Worm (Caenorhabditis elegans) whole organism, late embryonic: ENCODE data around the gene col-85.

ENCODE experiments used
- C08G9.2 ChIP-seq: sonication (generic microtip); optimal IDR thresholded peaks from 2 replicates; lab custom pipeline; 2016; ENCODE audit warnings: mild to moderate bottlenecking, missing genetic modification characterization, moderate library complexity, missing compliant biosample characterization
- ama-1 ChIP-seq: fragments of 150-350 bp; optimal IDR thresholded peaks from 2 replicates; lab custom pipeline; 2014
- ceh-2 ChIP-seq: sonication (generic microtip); optimal IDR thresholded peaks from 2 replicates; lab custom pipeline; 2016; ENCODE audit warnings: missing genotype, missing genetic modification characterization, missing compliant biosample characterization
- ceh-6 ChIP-seq: fragments of 200-800 bp; sonication (Bioruptor generic); optimal IDR thresholded peaks from 2 replicates; lab custom pipeline; 2018; ENCODE audit warnings: mild to moderate bottlenecking, missing genetic modification characterization, missing compliant biosample characterization
- ets-4 ChIP-seq: sonication (generic microtip); optimal IDR thresholded peaks from 2 replicates; lab custom pipeline; 2016; ENCODE audit warnings: missing genetic modification characterization, missing compliant biosample characterization
- hlh-8 ChIP-seq: sonication (generic microtip); optimal IDR thresholded peaks from 2 replicates; lab custom pipeline; 2016; ENCODE audit warnings: missing genotype, missing genetic modification characterization, missing compliant biosample characterization
- nhr-11 ChIP-seq: fragments of 150-350 bp; optimal IDR thresholded peaks from 2 replicates; lab custom pipeline; 2014; ENCODE audit warnings: missing biosample characterization, missing genetic modification characterization
- pros-1 ChIP-seq: fragments of 150-350 bp; optimal IDR thresholded peaks from 2 replicates; lab custom pipeline; 2014; ENCODE audit warnings: missing biosample characterization, missing genetic modification reagents, missing genetic modification characterization
- rnt-1 ChIP-seq: sonication (generic microtip); optimal IDR thresholded peaks from 2 replicates; lab custom pipeline; 2016; ENCODE audit warnings: missing genetic modification characterization, missing compliant biosample characterization
- tbx-2 ChIP-seq: sonication (generic microtip); optimal IDR thresholded peaks from 2 replicates; lab custom pipeline; 2016; ENCODE audit warnings: missing genetic modification characterization, missing compliant biosample characterization
- unc-3 ChIP-seq, 2 experiments: fragments of 200-800 bp in 1 of 2; sonication (Bioruptor generic) in 1 of 2; sonication (generic microtip) in 1 of 2; conservative IDR thresholded peaks in 1 of 2; optimal IDR thresholded peaks in 1 of 2; 2 replicates each; pipeline versions ENCODE4 v1.3.6 to Lab custom; 2016 to 2022; ENCODE audit warnings: missing compliant biosample characterization in 2 of 2, missing genetic modification characterization in 2 of 2, missing genetic modification reagents in 1 of 2
- ztf-16 ChIP-seq: sonication (generic microtip); optimal IDR thresholded peaks from 2 replicates; lab custom pipeline; 2017; ENCODE audit warnings: missing genetic modification characterization, missing compliant biosample characterization

ce11 chrII:12462244-12462643, 32.7 kb downstream of the col-85 start, which contains the start of gene F15A4.2:
- TF ChIP-seq rnt-1 (tag; lab: Kevin White, UChicago): no peak
- no peak for TF ChIP-seq tbx-2 (tag; lab: Kevin White, UChicago)
- TF ChIP-seq nhr-11 (tag; lab: Kevin White, UChicago): no peak
- TF ChIP-seq ceh-2 (tag; lab: Kevin White, UChicago): no peak
- TF ChIP-seq C08G9.2 (tag; lab: Kevin White, UChicago): no peak
- no peak for TF ChIP-seq ama-1 (lab: Kevin White, UChicago)
- TF ChIP-seq unc-3 (GFP tag; conservative IDR thresholded peaks at IDR 0.05; lab: Robert Waterston, UW): no peak
- no peak for TF ChIP-seq unc-3 (tag; optimal IDR thresholded peaks at IDR 0.05; lab: Kevin White, UChicago)
- TF ChIP-seq ets-4: no peak
- no peak for TF ChIP-seq pros-1
- no peak for TF ChIP-seq ztf-16 (tag; lab: Kevin White, UChicago)
- no peak for TF ChIP-seq hlh-8 (tag; lab: Kevin White, UChicago)
- TF ChIP-seq ceh-6 (GFP tag; lab: Kevin White, UChicago): no peak
